Worm (Caenorhabditis elegans): ENCODE results near the gene Y46C8AL.11.
A peak's percentile ranks its signal among the peaks of the same experiment; 100 is the strongest.
"Not testable (repeated sequence)": the region's sequence is repeated elsewhere in the genome, so short reads cannot be mapped to it uniquely, and the experiment has no call there.

Y46C8AL.11 gene

DNA sequence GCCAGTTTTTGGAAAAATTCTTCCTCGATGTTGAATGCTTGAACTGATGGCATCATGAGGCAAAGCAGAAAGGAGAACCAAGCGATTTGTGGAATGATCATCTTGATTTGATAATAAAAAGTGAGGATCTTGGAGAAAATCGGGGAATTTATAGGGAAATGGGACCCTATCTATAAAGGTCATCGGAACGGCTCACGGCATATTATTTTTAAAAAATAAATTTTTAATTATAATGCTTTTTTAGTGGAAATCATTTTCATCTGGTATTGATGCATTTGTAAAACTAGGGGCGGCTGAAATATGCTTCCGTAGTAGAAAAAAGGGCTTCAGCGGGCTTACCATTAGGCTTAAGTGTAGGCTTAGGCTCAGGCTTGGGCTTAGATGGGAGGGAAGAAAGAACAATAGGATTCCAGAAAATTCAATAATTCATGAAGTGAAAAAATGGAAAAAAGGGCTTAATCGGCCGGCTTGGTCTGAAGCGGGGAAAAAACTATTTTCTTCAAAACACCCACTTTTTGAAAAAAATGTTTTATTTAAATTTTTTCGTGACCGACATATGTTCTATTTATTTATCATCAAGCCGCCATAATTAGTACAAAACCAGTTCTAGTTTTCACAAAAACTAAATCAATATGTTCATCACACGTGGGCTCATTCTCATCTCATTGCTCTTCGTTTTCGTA, 35.5 kb upstream of the Y46C8AL.11 start, which contains the start of the genes F56D6.22 and F56D6.12:
TSS of gene F56D6.22 (minus strand) at position 101 of the 683 bp plus-strand sequence.
TSS of gene F56D6.12 (plus strand) at position 633 of the 683 bp plus-strand sequence.
- TF ChIP-seq pqm-1 (tag; optimal IDR thresholded peaks at IDR 0.05) (no peak), lin-35 (GFP tag; optimal IDR thresholded peaks at IDR 0.05) (no peak), xbp-1 (tag; optimal IDR thresholded peaks at IDR 0.05) (no peak), nhr-20 (tag; optimal IDR thresholded peaks at IDR 0.05) (no peak), dsc-1 (tag; optimal IDR thresholded peaks at IDR 0.05) (no peak), lin-39 (tag; optimal IDR thresholded peaks at IDR 0.05) (no peak), sup-37 (GFP tag; optimal IDR thresholded peaks at IDR 0.05) (no peak), fkh-8 (tag; optimal IDR thresholded peaks at IDR 0.05) (no peak), lin-15B (tag; optimal IDR thresholded peaks at IDR 0.05) (no peak), ceh-8 (GFP tag; optimal IDR thresholded peaks at IDR 0.05) (no peak), aly-2 (tag; optimal IDR thresholded peaks at IDR 0.05) (no peak), hlh-4 (tag; optimal IDR thresholded peaks at IDR 0.05) (no peak), swsn-7 (tag; optimal IDR thresholded peaks at IDR 0.05) (no peak), ets-5 (GFP tag; IDR thresholded peaks at IDR 0.05) (no peak), efl-3 (GFP tag; optimal IDR thresholded peaks at IDR 0.05) (no peak)

DNA sequence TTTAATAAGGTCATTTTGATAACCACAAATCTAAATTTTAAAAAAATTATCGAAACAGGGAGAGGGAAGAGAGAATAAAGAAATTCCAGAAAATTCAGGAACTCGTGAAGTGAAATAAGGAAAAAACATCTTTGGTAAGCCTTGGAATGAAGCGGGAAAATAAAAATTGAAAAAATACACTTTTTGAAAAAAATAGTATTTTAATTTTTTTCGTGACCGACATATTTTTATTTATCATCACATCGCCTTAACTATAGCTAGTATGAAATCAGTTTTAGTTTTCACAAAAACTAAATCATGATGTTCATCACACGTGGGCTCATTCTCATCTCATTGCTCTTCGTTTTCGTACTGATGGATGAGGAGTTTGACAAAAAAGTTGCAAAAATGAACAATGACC, 34.0 kb upstream of the Y46C8AL.11 start, which contains the start of gene F56D6.13:
TSS of gene F56D6.13 (plus strand) at position 301 of the 400 bp plus-strand sequence.
- TF ChIP-seq ztf-11 (tag; optimal IDR thresholded peaks at IDR 0.05) (no peak), unc-62 (GFP tag; optimal IDR thresholded peaks at IDR 0.05) (no peak)

- not testable (repeated sequence) for TF ChIP-seq unc-98 (GFP tag; IDR thresholded peaks at IDR 0.05); nhr-12 (tag; optimal IDR thresholded peaks at IDR 0.05); irx-1 (tag; optimal IDR thresholded peaks at IDR 0.05)
These were observed 31.3 kb upstream of the Y46C8AL.11 start, which contains the start of gene F56D6.18 for ce11 chrIV:3911848-3912247. Gene F56D6.18, minus strand, starts transcription at chrIV:3911948.

- no peak for TF ChIP-seq ztf-11 (tag; optimal IDR thresholded peaks at IDR 0.05)
- no peak for TF ChIP-seq efl-3 (GFP tag; optimal IDR thresholded peaks at IDR 0.05)
- TF ChIP-seq sox-4 (tag; optimal IDR thresholded peaks at IDR 0.05) = no peak
- no peak for TF ChIP-seq zag-1 (tag; optimal IDR thresholded peaks at IDR 0.05)
- no peak for TF ChIP-seq jun-1 (tag; optimal IDR thresholded peaks at IDR 0.05)
- TF ChIP-seq snpc-4 (tag; optimal IDR thresholded peaks at IDR 0.05) = no peak
- no peak for TF ChIP-seq lsy-2 (tag; optimal IDR thresholded peaks at IDR 0.05)
- TF ChIP-seq ztf-4 (tag; optimal IDR thresholded peaks at IDR 0.05) = no peak
- no peak for TF ChIP-seq hpl-2 (GFP tag; optimal IDR thresholded peaks at IDR 0.05)
- no peak for TF ChIP-seq sptf-1 (tag; optimal IDR thresholded peaks at IDR 0.05)
- TF ChIP-seq aly-2 (tag; optimal IDR thresholded peaks at IDR 0.05) = no peak
- TF ChIP-seq nhr-71 (tag; optimal IDR thresholded peaks at IDR 0.05) = no peak
- TF ChIP-seq fkh-10 (GFP tag; optimal IDR thresholded peaks at IDR 0.05) = no peak
- no peak for TF ChIP-seq tlp-1 (tag; optimal IDR thresholded peaks at IDR 0.05)
- TF ChIP-seq ceh-82 (tag; optimal IDR thresholded peaks at IDR 0.05) = no peak
- TF ChIP-seq nhr-90 (tag; optimal IDR thresholded peaks at IDR 0.05; ENCODE audit: poor library complexity) = no peak
These were observed 30.5 kb upstream of the Y46C8AL.11 start, which contains the start of gene F56D6.20 for ce11 chrIV:3912598-3912997. Gene F56D6.20, plus strand, starts transcription at chrIV:3912898.

ce11 chrIV:3914462-3914861, 28.6 kb upstream of the Y46C8AL.11 start, which contains the start of gene F56D6.19:
Gene F56D6.19, plus strand, starts transcription at chrIV:3914762.
- TF ChIP-seq efl-1 (optimal IDR thresholded peaks at IDR 0.05) = no peak
- TF ChIP-seq efl-1 (GFP tag; optimal IDR thresholded peaks at IDR 0.05 in 1 of 2) = peak in 1 of 2 experiments; percentile 64
- TF ChIP-seq grh-1 (GFP tag; IDR thresholded peaks at IDR 0.05) = no peak
- TF ChIP-seq ces-1 (GFP tag; optimal IDR thresholded peaks at IDR 0.05) = no peak
- no peak for TF ChIP-seq mdl-1 (tag; optimal IDR thresholded peaks at IDR 0.05)
